Worm (Caenorhabditis elegans) whole organism, mixed stage, embryonic: ENCODE measurements around the gene T04C12.11.

Experiments used
- ceh-83 ChIP-seq: fragments of 200-800 bp; sonication (Bioruptor generic); optimal IDR thresholded peaks from 2 replicates; lab custom pipeline; 2018; ENCODE audit warnings: mild to moderate bottlenecking, missing genetic modification characterization, missing compliant biosample characterization
- nhr-76 ChIP-seq: sonication (generic microtip); optimal IDR thresholded peaks from 2 replicates; lab custom pipeline; 2017; ENCODE audit warnings: missing biosample characterization, missing genetic modification characterization
- unc-62 ChIP-seq: fragments of 150-350 bp; optimal IDR thresholded peaks from 2 replicates; lab custom pipeline; 2014; ENCODE audit warnings: missing biosample characterization, missing genetic modification reagents, missing genetic modification characterization

- TF ChIP-seq nhr-76 (tag; lab: Kevin White, UChicago) (no peak), unc-62 (GFP tag; lab: Kevin White, UChicago) (peak; percentile 97), ceh-83 (no peak)
Observed at ce11 chrV:11034748-11035147, 25.3 kb downstream of the T04C12.11 start, which contains the start of gene pptr-2.
